Worm (Caenorhabditis elegans) whole organism, young adult: Measurements from ENCODE around the gene txt-5.

Source experiments
- B0019.2 ChIP-seq: fragments of 200-800 bp; sonication (Bioruptor generic); conservative IDR thresholded peaks from 2 replicates; pipeline ENCODE4 v1.3.6; 2022; ENCODE audit warnings: missing genetic modification reagents, missing genetic modification characterization, missing compliant biosample characterization
- F49E8.2 ChIP-seq: sonication (generic microtip); optimal IDR thresholded peaks from 3 replicates; lab custom pipeline; 2017; ENCODE audit warnings: missing genetic modification characterization, mild to moderate bottlenecking, missing compliant biosample characterization, antibody characterized with exemption, moderate library complexity; ENCODE audit not compliant: insufficient read depth
- F52B5.7 ChIP-seq: sonication (generic microtip); optimal IDR thresholded peaks from 2 replicates; lab custom pipeline; 2016; ENCODE audit warnings: mild to moderate bottlenecking, missing genetic modification characterization, missing compliant biosample characterization
- T07F8.4 ChIP-seq: sonication (generic microtip); optimal IDR thresholded peaks from 2 replicates; lab custom pipeline; 2016; ENCODE audit warnings: mild to moderate bottlenecking, missing genetic modification characterization, moderate library complexity, missing compliant biosample characterization
- aptf-2 ChIP-seq: fragments of 200-800 bp; sonication (Bioruptor generic); conservative IDR thresholded peaks from 2 replicates; pipeline ENCODE4 v1.3.6; 2022; ENCODE audit warnings: missing genetic modification reagents, missing genetic modification characterization, missing compliant biosample characterization
- atf-7 ChIP-seq: sonication (generic microtip); optimal IDR thresholded peaks from 2 replicates; lab custom pipeline; 2017; ENCODE audit warnings: mild to moderate bottlenecking, missing genetic modification characterization, missing compliant biosample characterization
- attf-5 ChIP-seq: fragments of 200-800 bp; sonication (Bioruptor generic); optimal IDR thresholded peaks from 2 replicates; lab custom pipeline; 2018; ENCODE audit warnings: mild to moderate bottlenecking, missing genetic modification characterization, missing compliant biosample characterization
- attf-6 ChIP-seq: fragments of 200-800 bp; sonication (Bioruptor generic); IDR thresholded peaks from 2 replicates; pipeline ENCODE4 v1.3.6; 2022; ENCODE audit warnings: missing genetic modification reagents, missing genetic modification characterization, missing compliant biosample characterization
- bed-2 ChIP-seq: fragments of 200-800 bp; sonication (Bioruptor generic); IDR thresholded peaks from 2 replicates; pipeline ENCODE4 v1.3.6; 2022; ENCODE audit warnings: missing genetic modification reagents, missing genetic modification characterization, missing compliant biosample characterization
- ccch-3 ChIP-seq: fragments of 200-800 bp; sonication (Bioruptor generic); optimal IDR thresholded peaks from 2 replicates; lab custom pipeline; 2018; ENCODE audit warnings: mild to moderate bottlenecking, missing genetic modification characterization, missing compliant biosample characterization
- cebp-1 ChIP-seq, 2 experiments: fragments of 200-800 bp in 1 of 2; sonication (Bioruptor generic) in 1 of 2; sonication (generic microtip) in 1 of 2; IDR thresholded peaks in 1 of 2; optimal IDR thresholded peaks in 1 of 2; 2 replicates each; pipeline versions ENCODE4 v1.3.6 to Lab custom; 2017 to 2022; ENCODE audit warnings: missing compliant biosample characterization in 2 of 2, missing genetic modification characterization in 2 of 2, mild to moderate bottlenecking in 1 of 2, missing genetic modification reagents in 1 of 2, moderate library complexity in 1 of 2
- cebp-2 ChIP-seq: fragments of 200-800 bp; sonication (Bioruptor generic); IDR thresholded peaks from 2 replicates; pipeline ENCODE4 v1.3.6; 2022; ENCODE audit warnings: missing genetic modification characterization, missing compliant biosample characterization
- ceh-27 ChIP-seq: fragments of 200-800 bp; sonication (Bioruptor generic); optimal IDR thresholded peaks from 2 replicates; lab custom pipeline; 2018; ENCODE audit warnings: mild to moderate bottlenecking, missing genetic modification characterization, moderate library complexity, missing compliant biosample characterization
- chd-7 ChIP-seq: sonication (generic microtip); optimal IDR thresholded peaks from 2 replicates; lab custom pipeline; 2016; ENCODE audit warnings: mild to moderate bottlenecking, missing genetic modification characterization, moderate library complexity, missing compliant biosample characterization
- dox-1 ChIP-seq: fragments of 200-800 bp; sonication (Bioruptor generic); IDR thresholded peaks from 2 replicates; pipeline ENCODE4 v1.3.6; 2022; ENCODE audit warnings: missing genetic modification reagents, missing genetic modification characterization, missing compliant biosample characterization
- efl-1 ChIP-seq: fragments of 150-350 bp; optimal IDR thresholded peaks from 2 replicates; lab custom pipeline; 2014; ENCODE audit warnings: missing biosample characterization, missing genetic modification reagents, missing genetic modification characterization
- egrh-3 ChIP-seq: fragments of 200-800 bp; sonication (Bioruptor generic); IDR thresholded peaks from 2 replicates; pipeline ENCODE4 v1.3.6; 2022; ENCODE audit warnings: missing genetic modification reagents, missing genetic modification characterization, missing compliant biosample characterization
- ekl-4 ChIP-seq: fragments of 200-800 bp; sonication (Bioruptor generic); IDR thresholded peaks from 2 replicates; pipeline ENCODE4 v1.3.6; 2022; ENCODE audit warnings: missing genetic modification reagents, missing genetic modification characterization, missing compliant biosample characterization
- fkh-3 ChIP-seq: sonication (generic microtip); optimal IDR thresholded peaks from 2 replicates; lab custom pipeline; 2016; ENCODE audit warnings: mild to moderate bottlenecking, missing genetic modification characterization, missing compliant biosample characterization
- him-1 ChIP-seq: sonication (generic microtip); optimal IDR thresholded peaks from 2 replicates; lab custom pipeline; 2016; ENCODE audit warnings: missing genotype, missing genetic modification reagents, missing genetic modification characterization, missing compliant biosample characterization
- hlh-12 ChIP-seq: sonication (generic microtip); optimal IDR thresholded peaks from 2 replicates; lab custom pipeline; 2016; ENCODE audit warnings: missing genetic modification characterization, missing compliant biosample characterization
- hmg-1.2 ChIP-seq: fragments of 200-800 bp; sonication (Bioruptor generic); IDR thresholded peaks from 2 replicates; pipeline ENCODE4 v1.3.6; 2022; ENCODE audit warnings: missing genetic modification reagents, missing genetic modification characterization, missing compliant biosample characterization
- hmg-20 ChIP-seq: fragments of 200-800 bp; sonication (Bioruptor generic); IDR thresholded peaks from 2 replicates; pipeline ENCODE4 v1.3.6; 2022; ENCODE audit warnings: missing genetic modification reagents, missing genetic modification characterization, missing compliant biosample characterization
- hrde-1 ChIP-seq: sonication (generic microtip); optimal IDR thresholded peaks from 2 replicates; lab custom pipeline; 2016; ENCODE audit warnings: missing genetic modification characterization, mild to moderate bottlenecking, missing compliant biosample characterization, moderate library complexity, missing genotype, missing genetic modification reagents, borderline replicate concordance
- hsf-1 ChIP-seq: fragments of 200-800 bp; sonication (Bioruptor generic); IDR thresholded peaks from 2 replicates; pipeline ENCODE4 v1.3.6; 2022; ENCODE audit warnings: missing genetic modification reagents, missing genetic modification characterization, missing compliant biosample characterization
- lin-40 ChIP-seq: sonication (generic microtip); optimal IDR thresholded peaks from 2 replicates; lab custom pipeline; 2016; ENCODE audit warnings: missing genetic modification characterization, mild to moderate bottlenecking, missing compliant biosample characterization, missing genotype, missing genetic modification reagents
- madf-3 ChIP-seq: fragments of 200-800 bp; sonication (Bioruptor generic); IDR thresholded peaks from 2 replicates; pipeline ENCODE4 v1.3.6; 2022; ENCODE audit warnings: missing genetic modification reagents, missing genetic modification characterization, missing compliant biosample characterization
- madf-6 ChIP-seq: fragments of 200-800 bp; sonication (Bioruptor generic); IDR thresholded peaks from 2 replicates; pipeline ENCODE4 v1.3.6; 2022; ENCODE audit warnings: missing genetic modification reagents, missing genetic modification characterization, missing compliant biosample characterization
- mcd-1 ChIP-seq: fragments of 200-800 bp; sonication (Bioruptor generic); IDR thresholded peaks from 2 replicates; pipeline ENCODE4 v1.3.6; 2022; ENCODE audit warnings: missing genetic modification reagents, missing genetic modification characterization, missing compliant biosample characterization
- mel-28 ChIP-seq: sonication (generic microtip); optimal IDR thresholded peaks from 2 replicates; lab custom pipeline; 2016; ENCODE audit warnings: borderline replicate concordance, mild to moderate bottlenecking, missing genetic modification characterization, missing compliant biosample characterization
- nfyb-1 ChIP-seq: fragments of 200-800 bp; sonication (Bioruptor generic); IDR thresholded peaks from 2 replicates; pipeline ENCODE4 v1.3.6; 2022; ENCODE audit warnings: missing genetic modification reagents, missing genetic modification characterization, missing compliant biosample characterization
- nhr-179 ChIP-seq: sonication (generic microtip); optimal IDR thresholded peaks from 2 replicates; lab custom pipeline; 2016; ENCODE audit warnings: mild to moderate bottlenecking, missing genetic modification characterization, missing compliant biosample characterization
- nhr-80 ChIP-seq: sonication (generic microtip); optimal IDR thresholded peaks from 2 replicates; lab custom pipeline; 2016; ENCODE audit warnings: missing genetic modification characterization, missing compliant biosample characterization
- nhr-90 ChIP-seq: sonication (generic microtip); optimal IDR thresholded peaks from 2 replicates; lab custom pipeline; 2016; ENCODE audit warnings: missing genotype, mild to moderate bottlenecking, missing genetic modification characterization, missing compliant biosample characterization
- pha-4 ChIP-seq: fragments of 150-350 bp; sonication (generic microtip); optimal IDR thresholded peaks from 2 replicates; lab custom pipeline; 2014; ENCODE audit warnings: missing biosample characterization, missing genetic modification reagents, missing genetic modification characterization
- repo-1 ChIP-seq: sonication (generic microtip); optimal IDR thresholded peaks from 2 replicates; lab custom pipeline; 2017; ENCODE audit warnings: mild to moderate bottlenecking, missing genetic modification characterization, missing compliant biosample characterization
- sea-2 ChIP-seq: fragments of 200-800 bp; sonication (Bioruptor generic); IDR thresholded peaks from 2 replicates; pipeline ENCODE4 v1.3.6; 2022; ENCODE audit warnings: missing genetic modification characterization, missing compliant biosample characterization
- snpc-1.1 ChIP-seq: sonication (generic microtip); optimal IDR thresholded peaks from 2 replicates; lab custom pipeline; 2017; ENCODE audit warnings: missing genetic modification characterization, mild to moderate bottlenecking, missing compliant biosample characterization, antibody characterized with exemption, moderate library complexity, missing genotype, missing genetic modification reagents; ENCODE audit not compliant: insufficient read depth
- snpc-1.3 ChIP-seq: sonication (generic microtip); optimal IDR thresholded peaks from 2 replicates; lab custom pipeline; 2017; ENCODE audit warnings: missing genetic modification characterization, mild to moderate bottlenecking, missing compliant biosample characterization, antibody characterized with exemption, moderate library complexity, missing genotype, missing genetic modification reagents; ENCODE audit not compliant: insufficient read depth
- snpc-4 ChIP-seq, 5 experiments: fragments of 150-350 bp in 1 of 5; sonication (generic microtip) in 4 of 5; optimal IDR thresholded peaks; 2 replicates each; lab custom pipeline; 2014 to 2018; ENCODE audit warnings: missing genetic modification characterization in 5 of 5, missing biosample characterization in 3 of 5, antibody characterized with exemption in 2 of 5, mild to moderate bottlenecking in 2 of 5, missing compliant biosample characterization in 2 of 5, missing genotype in 2 of 5, moderate library complexity in 2 of 5, missing genetic modification reagents in 1 of 5
- tbp1 ChIP-seq: fragments of 200-800 bp; sonication (Bioruptor generic); optimal IDR thresholded peaks from 2 replicates; lab custom pipeline; 2018; ENCODE audit warnings: mild to moderate bottlenecking, missing genetic modification characterization, missing compliant biosample characterization
- tlf-1 ChIP-seq: fragments of 200-800 bp; sonication (Bioruptor generic); optimal IDR thresholded peaks from 2 replicates; lab custom pipeline; 2018; ENCODE audit warnings: mild to moderate bottlenecking, missing genetic modification characterization, missing compliant biosample characterization
- zfh-2 ChIP-seq: fragments of 200-800 bp; sonication (Bioruptor generic); conservative IDR thresholded peaks from 2 replicates; pipeline ENCODE4 v1.3.6; 2022; ENCODE audit warnings: missing genetic modification reagents, missing genetic modification characterization, missing compliant biosample characterization
- zim-3 ChIP-seq: sonication (generic microtip); optimal IDR thresholded peaks from 2 replicates; lab custom pipeline; 2017; ENCODE audit warnings: mild to moderate bottlenecking, missing genetic modification characterization, moderate library complexity, missing compliant biosample characterization
- ztf-22 ChIP-seq: fragments of 200-800 bp; sonication (Bioruptor generic); optimal IDR thresholded peaks from 2 replicates; lab custom pipeline; 2018; ENCODE audit warnings: mild to moderate bottlenecking, missing genetic modification characterization, moderate library complexity, missing compliant biosample characterization
- ztf-6 ChIP-seq: fragments of 200-800 bp; sonication (Bioruptor generic); IDR thresholded peaks from 2 replicates; pipeline ENCODE4 v1.3.6; 2022; ENCODE audit warnings: missing genetic modification reagents, missing genetic modification characterization, missing compliant biosample characterization

txt-5 gene

DNA sequence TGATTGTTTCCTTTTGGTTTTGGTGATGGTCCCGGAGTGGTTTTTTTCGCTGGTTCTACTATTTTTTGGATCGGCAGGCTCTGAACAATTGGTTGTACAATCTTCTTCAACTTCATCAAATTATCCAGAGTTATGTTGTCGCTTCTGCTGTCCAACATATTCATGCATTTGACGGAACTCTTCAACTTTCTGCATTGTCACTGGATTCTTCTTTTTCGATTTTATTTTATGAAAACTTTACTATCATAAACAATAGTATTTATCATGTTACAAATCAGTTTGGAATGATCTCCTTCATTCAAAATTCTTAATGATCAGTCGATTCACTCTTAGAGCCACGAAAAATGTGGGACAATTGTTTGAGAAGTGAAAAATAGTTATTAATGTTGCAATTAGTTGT is 15.1 kb upstream of the txt-5 start:
- TF ChIP-seq cebp-2 (no peak), tbp1 (GFP tag; lab: Kevin White, UChicago) (no peak), ztf-22 (GFP tag; lab: Kevin White, UChicago) (no peak), nhr-90 (tag; lab: Kevin White, UChicago) (no peak), efl-1 (GFP tag; lab: Kevin White, UChicago) (no peak), attf-6 (GFP tag; lab: Robert Waterston, UW) (peak; percentile 38; the same call in 1 of the 2 replicates), repo-1 (tag; lab: Kevin White, UChicago) (no peak), hmg-20 (no peak), T07F8.4 (tag; lab: Kevin White, UChicago) (no peak), mel-28 (tag; lab: Kevin White, UChicago) (no peak), hsf-1 (GFP tag; lab: Robert Waterston, UW) (peak; percentile 84), madf-6 (peak; percentile 29; the same call in 1 of the 2 replicates), nfyb-1 (no peak), bed-2 (GFP tag; lab: Robert Waterston, UW) (no peak), ekl-4 (GFP tag; lab: Robert Waterston, UW) (0 out of 2 replicates have a peak, but pooled peaks have one; percentile 56), egrh-3 (GFP tag; lab: Robert Waterston, UW) (no peak), ccch-3 (GFP tag; lab: Kevin White, UChicago) (no peak), snpc-1.3 (no peak), chd-7 (no peak), nhr-179 (no peak), sea-2 (no peak), hmg-1.2 (GFP tag; lab: Robert Waterston, UW) (no peak), F49E8.2 (peak; percentile 73)

DNA sequence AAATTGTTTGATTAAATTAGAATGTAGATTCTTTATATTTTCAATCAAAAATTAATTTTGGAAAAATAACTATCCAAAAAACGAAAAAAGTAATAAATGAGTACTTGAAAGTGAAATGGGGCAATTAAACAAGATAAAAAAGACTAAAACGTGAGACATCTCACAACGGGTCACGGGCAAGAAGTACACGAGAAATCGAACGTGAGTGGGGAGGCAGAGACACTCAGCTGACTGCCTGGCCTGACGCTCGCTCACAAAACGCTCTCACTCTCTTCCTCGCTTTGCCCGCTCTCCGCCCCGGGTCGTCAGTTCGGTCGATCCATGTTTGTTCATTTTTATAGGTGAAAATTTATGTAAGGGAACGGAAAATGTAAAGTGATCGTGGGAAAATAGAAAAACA is 11.3 kb upstream of the txt-5 start:
- TF ChIP-seq madf-3 (GFP tag; lab: Robert Waterston, UW), result no peak
- no peak for TF ChIP-seq fkh-3 (tag; lab: Kevin White, UChicago)
- peak; percentile 33 for TF ChIP-seq ceh-27
- TF ChIP-seq ekl-4 (GFP tag; lab: Robert Waterston, UW), result no peak
- peak; percentile 19 for TF ChIP-seq attf-5 (GFP tag; lab: Kevin White, UChicago)
- no peak for TF ChIP-seq him-1 (tag; lab: Kevin White, UChicago)
- peak; percentile 24; the same call in 1 of the 2 replicates for TF ChIP-seq mcd-1 (GFP tag; lab: Robert Waterston, UW)
- peak; percentile 10 for TF ChIP-seq mel-28 (tag; lab: Kevin White, UChicago)
- peak; percentile 2 for TF ChIP-seq atf-7
- peak; percentile 30; the same call in 1 of the 2 replicates for TF ChIP-seq hmg-1.2 (GFP tag; lab: Robert Waterston, UW)
- TF ChIP-seq zim-3 (tag; lab: Kevin White, UChicago), result no peak
- no peak for TF ChIP-seq tlf-1 (GFP tag; lab: Kevin White, UChicago)
- TF ChIP-seq pha-4, result no peak
- no peak for TF ChIP-seq snpc-4 (GFP tag; optimal IDR thresholded peaks at IDR 0.05; lab: Kevin White, UChicago)
- peak in 1 of 4 experiments; percentile 8 for TF ChIP-seq snpc-4 (tag; optimal IDR thresholded peaks at IDR 0.05; lab: Kevin White, UChicago)
- TF ChIP-seq F52B5.7, result no peak
- no peak for TF ChIP-seq ztf-6
- TF ChIP-seq dox-1, result peak; percentile 50; the same call in 1 of the 2 replicates
- no peak for TF ChIP-seq cebp-1 (GFP tag; IDR thresholded peaks at IDR 0.05; lab: Robert Waterston, UW)
- TF ChIP-seq cebp-1 (tag; optimal IDR thresholded peaks at IDR 0.05; lab: Kevin White, UChicago), result peak; percentile 65
- peak; percentile 49 for TF ChIP-seq nhr-80 (tag; lab: Kevin White, UChicago)
- TF ChIP-seq aptf-2 (GFP tag; lab: Robert Waterston, UW), result no peak
- TF ChIP-seq hlh-12 (tag; lab: Kevin White, UChicago), result no peak
- TF ChIP-seq zfh-2, result peak; percentile 90
- TF ChIP-seq hrde-1 (tag; lab: Kevin White, UChicago), result no peak
- no peak for TF ChIP-seq B0019.2 (GFP tag; lab: Robert Waterston, UW)
- TF ChIP-seq snpc-1.1, result no peak
- TF ChIP-seq lin-40 (tag; lab: Kevin White, UChicago), result peak; percentile 10
- peak; percentile 57; the same call in 1 of the 2 replicates for TF ChIP-seq egrh-3 (GFP tag; lab: Robert Waterston, UW)
- TF ChIP-seq, all 124 proteins: peak for 13
